Worm (Caenorhabditis elegans) whole organism, late embryonic: Measurements from ENCODE around the gene Y50E8A.2.

Experiments used
- eyg-1 ChIP-seq: sonication (generic microtip); optimal IDR thresholded peaks from 2 replicates; lab custom pipeline; 2016; ENCODE audit warnings: missing genotype, missing genetic modification characterization, missing compliant biosample characterization
- nfya-1 ChIP-seq: sonication (generic microtip); optimal IDR thresholded peaks from 2 replicates; lab custom pipeline; 2017; ENCODE audit warnings: missing genetic modification characterization, mild to moderate bottlenecking, missing compliant biosample characterization, antibody characterized with exemption, moderate library complexity

- TF ChIP-seq eyg-1 (tag; lab: Kevin White, UChicago) (no peak), nfya-1 (no peak)
Measured at ce11 chrV:14748608-14749137, 20.0 kb upstream of the Y50E8A.2 start, which contains the start of the genes lipl-8 and Y50E8A.22.
